Worm (Caenorhabditis elegans) whole organism, late embryonic: ENCODE data around the gene C27F2.10.

ENCODE experiments used
- F13H6.1 ChIP-seq: sonication (generic microtip); optimal IDR thresholded peaks from 2 replicates; lab custom pipeline; 2016; ENCODE audit warnings: missing genetic modification characterization, missing compliant biosample characterization
- K02D7.2 ChIP-seq: sonication (generic microtip); optimal IDR thresholded peaks from 2 replicates; lab custom pipeline; 2017; ENCODE audit warnings: mild to moderate bottlenecking, missing genetic modification characterization, missing compliant biosample characterization
- K09A11.1 ChIP-seq: sonication (generic microtip); optimal IDR thresholded peaks from 2 replicates; lab custom pipeline; 2017; ENCODE audit warnings: antibody characterized with exemption, mild to moderate bottlenecking, missing genetic modification characterization, missing compliant biosample characterization; ENCODE audit not compliant: insufficient read depth
- Y22D7AL.16 ChIP-seq: sonication (generic microtip); optimal IDR thresholded peaks from 2 replicates; lab custom pipeline; 2016; ENCODE audit warnings: missing genetic modification characterization, missing compliant biosample characterization
- ceh-14 ChIP-seq: sonication (generic microtip); optimal IDR thresholded peaks from 2 replicates; lab custom pipeline; 2016; ENCODE audit warnings: missing genotype, missing genetic modification characterization, missing compliant biosample characterization
- ceh-18 ChIP-seq: sonication (generic microtip); optimal IDR thresholded peaks from 2 replicates; lab custom pipeline; 2016; ENCODE audit warnings: missing genetic modification characterization, missing compliant biosample characterization
- ceh-19 ChIP-seq: fragments of 200-800 bp; sonication (Bioruptor generic); optimal IDR thresholded peaks from 2 replicates; lab custom pipeline; 2018; ENCODE audit warnings: mild to moderate bottlenecking, missing genetic modification characterization, missing compliant biosample characterization
- ceh-2 ChIP-seq: sonication (generic microtip); optimal IDR thresholded peaks from 2 replicates; lab custom pipeline; 2016; ENCODE audit warnings: missing genotype, missing genetic modification characterization, missing compliant biosample characterization
- ceh-22 ChIP-seq: sonication (generic microtip); optimal IDR thresholded peaks from 2 replicates; lab custom pipeline; 2017; ENCODE audit warnings: missing biosample characterization, missing genetic modification characterization
- ceh-24 ChIP-seq: sonication (generic microtip); optimal IDR thresholded peaks from 2 replicates; lab custom pipeline; 2016; ENCODE audit warnings: mild to moderate bottlenecking, missing genetic modification characterization, missing compliant biosample characterization
- ceh-30 ChIP-seq: fragments of 150-350 bp; optimal IDR thresholded peaks from 2 replicates; lab custom pipeline; 2014; ENCODE audit warnings: missing biosample characterization, missing genetic modification characterization
- ceh-31 ChIP-seq: sonication (generic microtip); optimal IDR thresholded peaks from 2 replicates; lab custom pipeline; 2016; ENCODE audit warnings: missing genetic modification characterization, missing compliant biosample characterization
- ceh-45 ChIP-seq: fragments of 200-800 bp; sonication (Bioruptor generic); IDR thresholded peaks from 2 replicates; pipeline ENCODE4 v1.3.6; 2022; ENCODE audit warnings: missing genetic modification reagents, missing genetic modification characterization, missing compliant biosample characterization
- ceh-48 ChIP-seq: sonication (generic microtip); optimal IDR thresholded peaks from 2 replicates; lab custom pipeline; 2016; ENCODE audit warnings: missing genetic modification characterization, inconsistent platforms, missing compliant biosample characterization
- ceh-9 ChIP-seq: sonication (generic microtip); optimal IDR thresholded peaks from 2 replicates; lab custom pipeline; 2016; ENCODE audit warnings: mild to moderate bottlenecking, missing genetic modification characterization, inconsistent platforms, missing compliant biosample characterization
- elt-4 ChIP-seq: sonication (generic microtip); optimal IDR thresholded peaks from 2 replicates; lab custom pipeline; 2016; ENCODE audit warnings: missing genetic modification characterization, missing compliant biosample characterization
- ets-4 ChIP-seq: sonication (generic microtip); optimal IDR thresholded peaks from 2 replicates; lab custom pipeline; 2016; ENCODE audit warnings: missing genetic modification characterization, missing compliant biosample characterization
- eyg-1 ChIP-seq: sonication (generic microtip); optimal IDR thresholded peaks from 2 replicates; lab custom pipeline; 2016; ENCODE audit warnings: missing genotype, missing genetic modification characterization, missing compliant biosample characterization
- fax-1 ChIP-seq: sonication (generic microtip); optimal IDR thresholded peaks from 2 replicates; lab custom pipeline; 2016; ENCODE audit warnings: missing genotype, missing genetic modification characterization, missing compliant biosample characterization
- gmeb-2 ChIP-seq: sonication (generic microtip); optimal IDR thresholded peaks from 2 replicates; lab custom pipeline; 2016; ENCODE audit warnings: missing genetic modification characterization, inconsistent platforms, missing compliant biosample characterization
- hlh-30 ChIP-seq: sonication (generic microtip); optimal IDR thresholded peaks from 2 replicates; lab custom pipeline; 2017; ENCODE audit warnings: antibody characterized with exemption, missing genetic modification characterization, missing compliant biosample characterization; ENCODE audit not compliant: insufficient read depth
- lim-6 ChIP-seq: sonication (generic microtip); optimal IDR thresholded peaks from 2 replicates; lab custom pipeline; 2016; ENCODE audit warnings: missing genetic modification characterization, missing compliant biosample characterization
- lin-11 ChIP-seq: fragments of 200-800 bp; sonication (Bioruptor generic); optimal IDR thresholded peaks from 2 replicates; lab custom pipeline; 2018; ENCODE audit warnings: mild to moderate bottlenecking, missing genetic modification characterization, missing compliant biosample characterization
- madf-2 ChIP-seq: sonication (generic microtip); optimal IDR thresholded peaks from 2 replicates; lab custom pipeline; 2017; ENCODE audit warnings: missing genetic modification characterization, missing compliant biosample characterization
- mec-3 ChIP-seq: sonication (generic microtip); optimal IDR thresholded peaks from 2 replicates; lab custom pipeline; 2016; ENCODE audit warnings: borderline replicate concordance, missing genetic modification characterization, missing compliant biosample characterization
- nfya-1 ChIP-seq: sonication (generic microtip); optimal IDR thresholded peaks from 2 replicates; lab custom pipeline; 2017; ENCODE audit warnings: missing genetic modification characterization, mild to moderate bottlenecking, missing compliant biosample characterization, antibody characterized with exemption, moderate library complexity
- nhr-11 ChIP-seq: fragments of 150-350 bp; optimal IDR thresholded peaks from 2 replicates; lab custom pipeline; 2014; ENCODE audit warnings: missing biosample characterization, missing genetic modification characterization
- nhr-232 ChIP-seq: sonication (generic microtip); optimal IDR thresholded peaks from 2 replicates; lab custom pipeline; 2016; ENCODE audit warnings: missing genetic modification characterization, missing compliant biosample characterization
- npax-4 ChIP-seq: sonication (generic microtip); optimal IDR thresholded peaks from 2 replicates; lab custom pipeline; 2016; ENCODE audit warnings: missing genetic modification characterization, missing compliant biosample characterization
- pat-9 ChIP-seq: fragments of 200-800 bp; sonication (Bioruptor generic); optimal IDR thresholded peaks from 2 replicates; lab custom pipeline; 2018; ENCODE audit warnings: mild to moderate bottlenecking, missing genetic modification characterization, moderate library complexity, missing compliant biosample characterization
- pax-1 ChIP-seq: fragments of 150-350 bp; optimal IDR thresholded peaks from 2 replicates; lab custom pipeline; 2014; ENCODE audit warnings: missing biosample characterization, missing genetic modification characterization
- pha-2 ChIP-seq: sonication (generic microtip); optimal IDR thresholded peaks from 2 replicates; lab custom pipeline; 2017; ENCODE audit warnings: mild to moderate bottlenecking, missing genetic modification characterization, missing compliant biosample characterization
- pha-4 ChIP-seq: fragments of 150-350 bp; optimal IDR thresholded peaks from 2 replicates; lab custom pipeline; 2018; ENCODE audit warnings: missing biosample characterization, missing genetic modification reagents, missing genetic modification characterization
- pqm-1 ChIP-seq: sonication (generic microtip); optimal IDR thresholded peaks from 2 replicates; lab custom pipeline; 2016; ENCODE audit warnings: missing genetic modification characterization, missing compliant biosample characterization
- pros-1 ChIP-seq: fragments of 150-350 bp; optimal IDR thresholded peaks from 2 replicates; lab custom pipeline; 2014; ENCODE audit warnings: missing biosample characterization, missing genetic modification reagents, missing genetic modification characterization
- ref-2 ChIP-seq: sonication (generic microtip); optimal IDR thresholded peaks from 2 replicates; lab custom pipeline; 2016; ENCODE audit warnings: missing genetic modification characterization, missing compliant biosample characterization
- sdc-2 ChIP-seq: sonication (generic microtip); optimal IDR thresholded peaks from 2 replicates; lab custom pipeline; 2016; ENCODE audit warnings: missing genotype, missing genetic modification characterization, missing compliant biosample characterization
- syd-9 ChIP-seq: sonication (generic microtip); optimal IDR thresholded peaks from 2 replicates; lab custom pipeline; 2016; ENCODE audit warnings: mild to moderate bottlenecking, missing genetic modification characterization, moderate library complexity, missing compliant biosample characterization
- tbx-2 ChIP-seq: sonication (generic microtip); optimal IDR thresholded peaks from 2 replicates; lab custom pipeline; 2016; ENCODE audit warnings: missing genetic modification characterization, missing compliant biosample characterization
- tbx-7 ChIP-seq: sonication (generic microtip); optimal IDR thresholded peaks from 2 replicates; lab custom pipeline; 2016; ENCODE audit warnings: missing genotype, missing genetic modification characterization, missing compliant biosample characterization
- ttx-3 ChIP-seq: sonication (generic microtip); optimal IDR thresholded peaks from 2 replicates; lab custom pipeline; 2016; ENCODE audit warnings: missing genetic modification reagents, missing genetic modification characterization, missing compliant biosample characterization
- unc-3 ChIP-seq, 2 experiments: fragments of 200-800 bp in 1 of 2; sonication (Bioruptor generic) in 1 of 2; sonication (generic microtip) in 1 of 2; conservative IDR thresholded peaks in 1 of 2; optimal IDR thresholded peaks in 1 of 2; 2 replicates each; pipeline versions ENCODE4 v1.3.6 to Lab custom; 2016 to 2022; ENCODE audit warnings: missing compliant biosample characterization in 2 of 2, missing genetic modification characterization in 2 of 2, missing genetic modification reagents in 1 of 2
- unc-42 ChIP-seq: sonication (generic microtip); optimal IDR thresholded peaks from 2 replicates; lab custom pipeline; 2016; ENCODE audit warnings: missing genotype, missing genetic modification characterization, missing compliant biosample characterization
- unc-55 ChIP-seq: sonication (generic microtip); optimal IDR thresholded peaks from 2 replicates; lab custom pipeline; 2017; ENCODE audit warnings: missing biosample characterization, missing genetic modification reagents, missing genetic modification characterization
- unc-86 ChIP-seq: sonication (generic microtip); optimal IDR thresholded peaks from 2 replicates; lab custom pipeline; 2016; ENCODE audit warnings: missing genetic modification characterization, missing compliant biosample characterization
- ztf-16 ChIP-seq: sonication (generic microtip); optimal IDR thresholded peaks from 2 replicates; lab custom pipeline; 2017; ENCODE audit warnings: missing genetic modification characterization, missing compliant biosample characterization

Gene C27F2.10

ce11 chrIII:5013915-5014346 lies 27.2 kb upstream of the C27F2.10 start (continued):
- peak; percentile 87 for TF ChIP-seq ceh-14
- TF ChIP-seq pqm-1 (tag; lab: Kevin White, UChicago): peak; percentile 23
- TF ChIP-seq K02D7.2 (tag; lab: Kevin White, UChicago): no peak
- peak; percentile 58 for TF ChIP-seq lim-6 (tag; lab: Kevin White, UChicago)
- TF ChIP-seq unc-42 (tag; lab: Kevin White, UChicago): peak; percentile 96
- no peak for TF ChIP-seq ceh-24 (tag; lab: Kevin White, UChicago)
- no peak for TF ChIP-seq ttx-3
- peak; percentile 38 for TF ChIP-seq mec-3 (tag; lab: Kevin White, UChicago)
- peak; percentile 67 for TF ChIP-seq pax-1 (tag; lab: Kevin White, UChicago)
- no peak for TF ChIP-seq ztf-16 (tag; lab: Kevin White, UChicago)
- TF ChIP-seq hlh-30 (tag; lab: Kevin White, UChicago): peak; percentile 73
- TF ChIP-seq eyg-1: peak; percentile 40
- TF ChIP-seq npax-4 (tag; lab: Kevin White, UChicago): no peak
- peak; percentile 96 for TF ChIP-seq ceh-18 (tag; lab: Kevin White, UChicago)
- no peak for TF ChIP-seq pat-9 (tag; lab: Kevin White, UChicago)
- peak; percentile 84 for TF ChIP-seq pros-1 (tag; lab: Kevin White, UChicago)
- TF ChIP-seq ceh-31: peak; percentile 98
- TF ChIP-seq ceh-22 (tag; lab: Kevin White, UChicago): no peak
- TF ChIP-seq ceh-30: no peak
- no peak for TF ChIP-seq gmeb-2 (tag; lab: Kevin White, UChicago)
- TF ChIP-seq ceh-19 (GFP tag; lab: Kevin White, UChicago): peak; percentile 74
- TF ChIP-seq nhr-232 (tag; lab: Kevin White, UChicago): peak; percentile 42
- TF ChIP-seq lin-11 (tag; lab: Kevin White, UChicago): no peak
- TF ChIP-seq Y22D7AL.16 (tag; lab: Kevin White, UChicago): no peak
- peak; percentile 84 for TF ChIP-seq ets-4
- peak; percentile 66 for TF ChIP-seq sdc-2 (tag; lab: Kevin White, UChicago)
- TF ChIP-seq unc-86 (tag; lab: Kevin White, UChicago): no peak
- TF ChIP-seq nhr-11: no peak
- peak; percentile 56 for TF ChIP-seq madf-2 (tag; lab: Kevin White, UChicago)
- TF ChIP-seq pha-4 (tag; lab: Kevin White, UChicago): no peak
- TF ChIP-seq elt-4: no peak
- peak; percentile 96 for TF ChIP-seq unc-55 (GFP tag; lab: Kevin White, UChicago)
- TF ChIP-seq unc-3 (GFP tag; conservative IDR thresholded peaks at IDR 0.05; lab: Robert Waterston, UW): no peak
- no peak for TF ChIP-seq unc-3 (tag; optimal IDR thresholded peaks at IDR 0.05; lab: Kevin White, UChicago)
- no peak for TF ChIP-seq ceh-45 (GFP tag; lab: Robert Waterston, UW)

DNA sequence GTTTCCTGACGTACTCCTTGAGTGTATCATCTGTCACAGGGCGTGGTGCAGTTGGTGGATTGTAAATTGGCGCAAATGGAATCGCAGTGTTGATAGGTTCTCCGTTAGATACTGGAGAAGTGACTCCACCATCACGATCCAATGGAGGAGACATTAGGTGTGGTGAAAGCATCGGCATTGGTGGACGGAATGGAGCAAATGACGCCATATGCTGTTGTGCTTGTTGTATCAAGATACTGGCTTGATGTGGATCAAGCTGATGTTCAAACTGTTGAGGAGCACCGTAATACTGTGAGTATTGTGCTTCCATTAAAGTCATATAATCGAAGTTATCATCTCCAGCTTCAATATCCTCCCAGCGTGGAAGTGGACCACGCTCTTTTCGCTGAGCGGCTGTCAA lies 25.8 kb upstream of the C27F2.10 start:
- no peak for TF ChIP-seq fax-1 (tag; lab: Kevin White, UChicago)
- no peak for TF ChIP-seq pros-1 (tag; lab: Kevin White, UChicago)
- TF ChIP-seq ceh-14: no peak
- TF ChIP-seq sdc-2 (tag; lab: Kevin White, UChicago): no peak
- no peak for TF ChIP-seq ceh-48 (tag; lab: Kevin White, UChicago)
- no peak for TF ChIP-seq ceh-24 (tag; lab: Kevin White, UChicago)
- TF ChIP-seq F13H6.1 (tag; lab: Kevin White, UChicago): no peak
- TF ChIP-seq pha-2 (tag; lab: Kevin White, UChicago): no peak
- no peak for TF ChIP-seq lin-11 (tag; lab: Kevin White, UChicago)
- no peak for TF ChIP-seq nfya-1 (tag; lab: Kevin White, UChicago)
- no peak for TF ChIP-seq ceh-31
- no peak for TF ChIP-seq ref-2 (tag; lab: Kevin White, UChicago)
- no peak for TF ChIP-seq tbx-7 (tag; lab: Kevin White, UChicago)
- no peak for TF ChIP-seq ceh-2 (tag; lab: Kevin White, UChicago)
- no peak for TF ChIP-seq syd-9 (tag; lab: Kevin White, UChicago)
- no peak for TF ChIP-seq K09A11.1 (tag; lab: Kevin White, UChicago)
- TF ChIP-seq tbx-2: no peak
- no peak for TF ChIP-seq ceh-9
- no peak for TF ChIP-seq pqm-1 (tag; lab: Kevin White, UChicago)
